Worm (Caenorhabditis elegans) whole organism, L2 larva: ENCODE measurements around the gene F55G7.5.

ENCODE experiments used
- ama-1 ChIP-seq: fragments of 150-350 bp; optimal IDR thresholded peaks from 2 replicates; lab custom pipeline; 2018; ENCODE audit warnings: inconsistent platforms
- elt-3 ChIP-seq: sonication (generic microtip); optimal IDR thresholded peaks from 2 replicates; lab custom pipeline; 2017; ENCODE audit warnings: missing biosample characterization, missing genetic modification characterization
- lsy-2 ChIP-seq, 2 experiments: fragments of 150-350 bp in 1 of 2; sonication (generic microtip) in 1 of 2; optimal IDR thresholded peaks; 2 replicates each; lab custom pipeline; 2014 to 2017; ENCODE audit warnings: missing biosample characterization in 2 of 2, missing genetic modification characterization in 2 of 2
- nhr-21 ChIP-seq: fragments of 150-350 bp; optimal IDR thresholded peaks from 2 replicates; lab custom pipeline; 2014; ENCODE audit warnings: missing biosample characterization, missing genetic modification characterization
- nhr-25 ChIP-seq: fragments of 150-350 bp; sonication (generic microtip); optimal IDR thresholded peaks from 3 replicates; lab custom pipeline; 2014; ENCODE audit warnings: missing biosample characterization, missing genetic modification characterization
- zag-1 ChIP-seq: fragments of 150-350 bp; optimal IDR thresholded peaks from 2 replicates; lab custom pipeline; 2014; ENCODE audit warnings: missing biosample characterization, missing genetic modification characterization

DNA sequence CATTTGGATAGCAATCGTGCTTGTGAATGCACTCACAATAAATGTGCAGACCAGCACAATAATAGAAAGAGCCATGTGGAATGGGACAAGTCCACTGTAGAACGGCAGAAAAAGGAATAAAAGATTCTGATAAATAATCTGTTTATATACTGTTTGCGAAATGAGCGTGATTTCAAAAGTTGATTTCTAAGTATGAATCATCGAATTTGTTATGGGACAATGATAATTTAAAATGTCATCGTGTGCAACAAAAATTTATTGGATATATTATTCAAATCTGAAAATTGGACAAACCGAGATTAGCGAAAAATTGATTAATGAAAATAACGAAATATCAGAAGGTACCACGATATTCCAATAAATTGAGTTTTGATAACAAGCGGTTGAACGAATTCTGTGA is at the start of gene F55G7.5:
- TF ChIP-seq zag-1 (no peak), ama-1 (no peak), nhr-25 (tag; lab: Kevin White, UChicago) (no peak), lsy-2 (tag; optimal IDR thresholded peaks at IDR 0.05; lab: Kevin White, UChicago) (no peak), nhr-21 (tag; lab: Kevin White, UChicago) (no peak), elt-3 (tag; lab: Kevin White, UChicago) (no peak)
